Fruit fly (Drosophila melanogaster) whole organism, embryonic: ENCODE data around the gene Lsp1alpha.

Source experiments
- ATbp ChIP-seq: fragments of 200-800 bp; sonication (Bioruptor generic); optimal IDR thresholded peaks from 2 replicates; lab custom pipeline; 2017; ENCODE audit warnings: missing biosample characterization, mild to moderate bottlenecking, missing genetic modification characterization, missing genetic modification reagents
- Ada2b ChIP-seq: fragments of 200-800 bp; sonication (Bioruptor generic); IDR thresholded peaks from 2 replicates; pipeline ENCODE4 v1.3.6; 2022; ENCODE audit warnings: missing biosample characterization, missing genetic modification characterization
- C15 ChIP-seq: fragments of 200-800 bp; sonication (Bioruptor generic); IDR thresholded peaks from 3 replicates; pipeline ENCODE4 v1.3.6; 2022; ENCODE audit warnings: missing biosample characterization, missing genetic modification characterization
- CG10209 ChIP-seq: fragments of 200-800 bp; sonication (Bioruptor generic); optimal IDR thresholded peaks from 3 replicates; lab custom pipeline; 2017; ENCODE audit warnings: missing biosample characterization, mild to moderate bottlenecking, missing genetic modification characterization, missing genetic modification reagents
- CG10274 ChIP-seq: fragments of 200-800 bp; sonication (Bioruptor generic); optimal IDR thresholded peaks from 3 replicates; lab custom pipeline; 2017; ENCODE audit warnings: missing biosample characterization, mild to moderate bottlenecking, missing genetic modification characterization
- CG10321 ChIP-seq: fragments of 200-800 bp; sonication (Bioruptor generic); IDR thresholded peaks from 2 replicates; pipeline ENCODE4 v1.3.6; 2022; ENCODE audit warnings: missing biosample characterization, missing genetic modification characterization
- CG10462 ChIP-seq: fragments of 200-800 bp; sonication (Bioruptor generic); optimal IDR thresholded peaks from 2 replicates; lab custom pipeline; 2016; ENCODE audit warnings: missing biosample characterization, missing genetic modification characterization
- CG10543 ChIP-seq: fragments of 200-800 bp; sonication (Bioruptor generic); optimal IDR thresholded peaks from 3 replicates; lab custom pipeline; 2017; ENCODE audit warnings: missing biosample characterization, mild to moderate bottlenecking, missing genetic modification characterization, moderate library complexity
- CG12155 ChIP-seq: fragments of 200-800 bp; sonication (Bioruptor generic); optimal IDR thresholded peaks from 3 replicates; lab custom pipeline; 2016; ENCODE audit warnings: missing biosample characterization, missing genetic modification characterization
- CG14667 ChIP-seq: fragments of 200-800 bp; sonication (Bioruptor generic); IDR thresholded peaks from 2 replicates; pipeline ENCODE4 v1.3.6; 2022; ENCODE audit warnings: missing biosample characterization, missing genetic modification characterization
- CG14860 ChIP-seq: fragments of 200-800 bp; sonication (Bioruptor generic); IDR thresholded peaks from 3 replicates; pipeline ENCODE4 v1.3.6; 2022; ENCODE audit warnings: missing biosample characterization, missing genetic modification characterization; ENCODE audit not compliant: partially characterized antibody
- CG17186 ChIP-seq: fragments of 200-800 bp; sonication (Bioruptor generic); optimal IDR thresholded peaks from 3 replicates; lab custom pipeline; 2017; ENCODE audit warnings: missing biosample characterization, missing genetic modification reagents, missing genetic modification characterization
- CG18619 ChIP-seq: fragments of 200-800 bp; sonication (Bioruptor generic); optimal IDR thresholded peaks from 3 replicates; lab custom pipeline; 2017; ENCODE audit warnings: missing biosample characterization, mild to moderate bottlenecking, missing genetic modification characterization
- CG2129 ChIP-seq: fragments of 200-800 bp; sonication (Bioruptor generic); IDR thresholded peaks from 2 replicates; pipeline ENCODE4 v1.3.6; 2022; ENCODE audit warnings: missing biosample characterization, missing genetic modification characterization; ENCODE audit not compliant: partially characterized antibody
- CG2875 ChIP-seq: fragments of 200-800 bp; sonication (Bioruptor generic); optimal IDR thresholded peaks from 2 replicates; lab custom pipeline; 2017; ENCODE audit warnings: missing biosample characterization, mild to moderate bottlenecking, missing genetic modification characterization, missing genetic modification reagents
- CG30403 ChIP-seq: fragments of 200-800 bp; sonication (Bioruptor generic); optimal IDR thresholded peaks from 3 replicates; lab custom pipeline; 2016; ENCODE audit warnings: missing biosample characterization, missing genetic modification characterization
- CG31388 ChIP-seq: fragments of 200-800 bp; sonication (Bioruptor generic); optimal IDR thresholded peaks from 2 replicates; lab custom pipeline; 2016; ENCODE audit warnings: missing biosample characterization, missing genetic modification characterization
- CG32767 ChIP-seq: fragments of 200-800 bp; sonication (Bioruptor generic); IDR thresholded peaks from 2 replicates; pipeline ENCODE4 v1.3.6; 2022; ENCODE audit warnings: missing biosample characterization, missing genetic modification characterization
- CG4707 ChIP-seq: fragments of 200-800 bp; sonication (Bioruptor generic); optimal IDR thresholded peaks from 2 replicates; lab custom pipeline; 2018; ENCODE audit warnings: missing biosample characterization, mild to moderate bottlenecking, missing genetic modification characterization, moderate library complexity
- CG4854 ChIP-seq: fragments of 200-800 bp; sonication (Bioruptor generic); optimal IDR thresholded peaks from 2 replicates; lab custom pipeline; 2016; ENCODE audit warnings: missing biosample characterization, missing genetic modification characterization, inconsistent platforms
- CG6689 ChIP-seq: fragments of 200-800 bp; sonication (Bioruptor generic); IDR thresholded peaks from 2 replicates; pipeline ENCODE4 v1.3.6; 2022; ENCODE audit warnings: missing biosample characterization, missing genetic modification characterization
- CG6791 ChIP-seq: fragments of 200-800 bp; sonication (Bioruptor generic); IDR thresholded peaks from 3 replicates; pipeline ENCODE4 v1.3.6; 2022; ENCODE audit warnings: missing biosample characterization, missing genetic modification characterization; ENCODE audit not compliant: partially characterized antibody
- Dip3 ChIP-seq: fragments of 200-800 bp; sonication (Bioruptor generic); optimal IDR thresholded peaks from 3 replicates; lab custom pipeline; 2016; ENCODE audit warnings: missing biosample characterization, missing genetic modification characterization
- Fer3 ChIP-seq: fragments of 200-800 bp; sonication (Bioruptor generic); optimal IDR thresholded peaks from 2 replicates; lab custom pipeline; 2018; ENCODE audit warnings: missing biosample characterization, mild to moderate bottlenecking, missing genetic modification characterization, moderate library complexity
- HLHmδ ChIP-seq: fragments of 200-800 bp; sonication (Bioruptor generic); optimal IDR thresholded peaks from 2 replicates; lab custom pipeline; 2018; ENCODE audit warnings: missing biosample characterization, mild to moderate bottlenecking, missing genetic modification characterization, moderate library complexity
- Hr78 ChIP-seq, 2 experiments: fragments of 200-800 bp in 1 of 2; fragments of >200 bp in 1 of 2; sonication (Bioruptor generic) in 1 of 2; optimal IDR thresholded peaks; 2 replicates each; lab custom pipeline; 2017 to 2019; ENCODE audit warnings: missing biosample characterization in 2 of 2, missing genetic modification characterization in 2 of 2, mild to moderate bottlenecking in 1 of 2, moderate library complexity in 1 of 2
- MESR4 ChIP-seq: fragments of 200-800 bp; sonication (Bioruptor generic); optimal IDR thresholded peaks from 2 replicates; lab custom pipeline; 2018; ENCODE audit warnings: missing biosample characterization, mild to moderate bottlenecking, missing genetic modification characterization, moderate library complexity
- MTF-1 ChIP-seq: fragments of 200-800 bp; sonication (Bioruptor generic); optimal IDR thresholded peaks from 2 replicates; lab custom pipeline; 2018; ENCODE audit warnings: missing biosample characterization, mild to moderate bottlenecking, missing genetic modification characterization, borderline replicate concordance
- Myb ChIP-seq: fragments of 200-800 bp; sonication (Bioruptor generic); optimal IDR thresholded peaks from 2 replicates; lab custom pipeline; 2016; ENCODE audit warnings: missing biosample characterization, missing genetic modification characterization
- NFAT ChIP-seq: fragments of 200-800 bp; sonication (Bioruptor generic); IDR thresholded peaks from 2 replicates; pipeline ENCODE4 v1.3.6; 2022; ENCODE audit warnings: missing biosample characterization, missing genetic modification characterization
- Rfx ChIP-seq: fragments of 200-800 bp; sonication (Bioruptor generic); IDR thresholded peaks from 2 replicates; pipeline ENCODE4 v1.3.6; 2022; ENCODE audit warnings: missing biosample characterization, missing genetic modification characterization
- Scr ChIP-seq: fragments of 200-800 bp; sonication (Bioruptor generic); IDR thresholded peaks from 2 replicates; pipeline ENCODE4 v1.3.6; 2022; ENCODE audit warnings: missing biosample characterization, missing genetic modification characterization; ENCODE audit not compliant: partially characterized antibody
- aop ChIP-seq: fragments of 200-800 bp; sonication (Bioruptor generic); IDR thresholded peaks from 2 replicates; pipeline ENCODE4 v1.3.6; 2022; ENCODE audit warnings: missing biosample characterization, missing genetic modification characterization
- ara ChIP-seq: fragments of 200-800 bp; sonication (Bioruptor generic); IDR thresholded peaks from 2 replicates; pipeline ENCODE4 v1.3.6; 2022; ENCODE audit warnings: missing biosample characterization, missing genetic modification characterization
- crol ChIP-seq: fragments of 200-800 bp; sonication (Bioruptor generic); IDR thresholded peaks from 2 replicates; pipeline ENCODE4 v1.3.6; 2022; ENCODE audit warnings: missing biosample characterization, missing genetic modification characterization
- dimm ChIP-seq: fragments of 200-800 bp; sonication (Bioruptor generic); IDR thresholded peaks from 2 replicates; pipeline ENCODE4 v1.3.6; 2022; ENCODE audit warnings: missing biosample characterization, missing genetic modification characterization
- en ChIP-seq: fragments of 200-800 bp; sonication (Bioruptor generic); optimal IDR thresholded peaks from 2 replicates; lab custom pipeline; 2016; ENCODE audit warnings: missing biosample characterization, missing genetic modification characterization
- grn ChIP-seq: fragments of 200-800 bp; sonication (Bioruptor generic); optimal IDR thresholded peaks from 3 replicates; lab custom pipeline; 2017; ENCODE audit warnings: missing biosample characterization, missing genetic modification characterization
- lab ChIP-seq: fragments of 200-800 bp; sonication (Bioruptor generic); optimal IDR thresholded peaks from 3 replicates; lab custom pipeline; 2017; ENCODE audit warnings: missing biosample characterization, missing genetic modification characterization, mild to moderate bottlenecking, moderate library complexity, missing genetic modification reagents
- lov ChIP-seq, 2 experiments: fragments of 200-800 bp in 1 of 2; fragments of >200 bp in 1 of 2; sonication (Bioruptor generic) in 1 of 2; IDR thresholded peaks in 1 of 2; optimal IDR thresholded peaks in 1 of 2; 2 replicates in 1 of 2; 3 replicates in 1 of 2; pipeline versions ENCODE4 v1.3.6 to Lab custom; 2017 to 2022; ENCODE audit warnings: missing biosample characterization in 1 of 2, missing genetic modification characterization in 1 of 2
- pita ChIP-seq: fragments of 200-800 bp; sonication (Bioruptor generic); optimal IDR thresholded peaks from 2 replicates; lab custom pipeline; 2017; ENCODE audit warnings: missing biosample characterization, mild to moderate bottlenecking, missing genetic modification characterization
- repo ChIP-seq: fragments of 200-800 bp; sonication (Bioruptor generic); optimal IDR thresholded peaks from 2 replicates; lab custom pipeline; 2016; ENCODE audit warnings: missing biosample characterization, missing genetic modification characterization
- row ChIP-seq: fragments of 200-800 bp; sonication (Bioruptor generic); IDR thresholded peaks from 3 replicates; pipeline ENCODE4 v1.3.6; 2022; ENCODE audit warnings: missing biosample characterization, missing genetic modification characterization
- shn ChIP-seq: fragments of 200-800 bp; sonication (Bioruptor generic); optimal IDR thresholded peaks from 3 replicates; lab custom pipeline; 2016; ENCODE audit warnings: missing biosample characterization, missing genetic modification characterization
- tna ChIP-seq: fragments of 200-800 bp; sonication (Bioruptor generic); IDR thresholded peaks from 2 replicates; pipeline ENCODE4 v1.3.6; 2022; ENCODE audit warnings: missing biosample characterization, missing genetic modification characterization; ENCODE audit not compliant: partially characterized antibody
- trh ChIP-seq: fragments of 200-800 bp; sonication (Bioruptor generic); optimal IDR thresholded peaks from 2 replicates; lab custom pipeline; 2016; ENCODE audit warnings: missing biosample characterization, missing genetic modification characterization
- unc-4 ChIP-seq: fragments of 200-800 bp; sonication (Bioruptor generic); IDR thresholded peaks from 2 replicates; pipeline ENCODE4 v1.3.6; 2022; ENCODE audit warnings: missing biosample characterization, missing genetic modification characterization; ENCODE audit not compliant: partially characterized antibody
- vfl ChIP-seq: fragments of 200-800 bp; sonication (Bioruptor generic); optimal IDR thresholded peaks from 2 replicates; lab custom pipeline; 2016; ENCODE audit warnings: missing biosample characterization, missing genetic modification characterization
- yki ChIP-seq: fragments of >200 bp; optimal IDR thresholded peaks from 3 replicates; lab custom pipeline; 2018
- zen2 ChIP-seq: fragments of 200-800 bp; sonication (Bioruptor generic); IDR thresholded peaks from 3 replicates; pipeline ENCODE4 v1.3.6; 2022; ENCODE audit warnings: missing biosample characterization, missing genetic modification characterization; ENCODE audit not compliant: partially characterized antibody

The Lsp1alpha gene

DNA sequence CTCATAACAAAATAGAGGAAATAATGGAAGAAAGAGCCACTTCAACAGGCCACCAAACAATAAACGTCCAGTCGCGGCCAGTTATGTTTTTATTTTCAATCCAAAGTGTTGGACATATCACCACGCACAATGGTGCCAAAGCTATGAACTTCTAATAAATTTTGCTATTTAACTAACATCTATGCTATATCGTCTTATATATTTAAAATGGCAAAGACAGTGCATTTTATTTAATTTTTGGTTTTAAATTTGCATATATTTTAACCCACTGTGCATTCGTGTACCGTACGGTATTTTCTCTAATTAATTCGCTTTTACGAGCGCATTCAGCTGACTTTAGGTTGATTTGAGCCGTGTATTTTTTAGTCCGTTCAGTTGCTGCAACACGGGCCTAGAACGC lies 35.7 kb upstream of the Lsp1alpha start, which contains the start of gene CG15927 (continued):
- TF ChIP-seq CG2129 (GFP tag; lab: Robert Waterston, UW) (no peak), pita (GFP tag; lab: Kevin White, UChicago) (no peak), CG31388 (GFP tag; lab: Kevin White, UChicago) (no peak), CG10209 (GFP tag; lab: Kevin White, UChicago) (peak; percentile 31), aop (GFP tag; lab: Robert Waterston, UW) (no peak), Scr (GFP tag; lab: Robert Waterston, UW) (no peak), Dip3 (GFP tag; lab: Kevin White, UChicago) (peak; percentile 8), ATbp (GFP tag; lab: Kevin White, UChicago) (peak; percentile 76), lov (optimal IDR thresholded peaks at IDR 0.05; lab: Kevin White, UChicago) (no peak), lov (GFP tag; IDR thresholded peaks at IDR 0.05; lab: Robert Waterston, UW) (0 out of 3 replicates have a peak, but pooled peaks have one; percentile 17), HLHmδ (GFP tag; lab: Kevin White, UChicago) (no peak), CG4854 (GFP tag; lab: Kevin White, UChicago) (no peak), tna (GFP tag; lab: Robert Waterston, UW) (no peak), yki (lab: Kevin White, UChicago) (no peak), CG32767 (GFP tag; lab: Robert Waterston, UW) (0 out of 2 replicates have a peak, but pooled peaks have one; percentile 53), ara (GFP tag; lab: Robert Waterston, UW) (no peak), CG10274 (GFP tag; lab: Kevin White, UChicago) (no peak), CG2875 (GFP tag; lab: Kevin White, UChicago) (peak; percentile 49), vfl (GFP tag; lab: Kevin White, UChicago) (no peak), CG10462 (GFP tag; lab: Kevin White, UChicago) (no peak), MTF-1 (GFP tag; lab: Kevin White, UChicago) (no peak), lab (GFP tag; lab: Kevin White, UChicago) (peak; percentile 50), CG18619 (no peak), trh (GFP tag; lab: Kevin White, UChicago) (no peak), unc-4 (GFP tag; lab: Robert Waterston, UW) (no peak), MESR4 (no peak), shn (GFP tag; lab: Kevin White, UChicago) (no peak), en (no peak), zen2 (GFP tag; lab: Robert Waterston, UW) (no peak), CG6689 (GFP tag; lab: Robert Waterston, UW) (no peak), grn (GFP tag; lab: Kevin White, UChicago) (no peak), dimm (GFP tag; lab: Robert Waterston, UW) (no peak), CG10321 (GFP tag; lab: Robert Waterston, UW) (no peak), CG30403 (GFP tag; lab: Kevin White, UChicago) (peak; percentile 43), Myb (GFP tag; lab: Kevin White, UChicago) (no peak), NFAT (no peak), CG14667 (GFP tag; lab: Robert Waterston, UW) (no peak), CG4707 (GFP tag; lab: Kevin White, UChicago) (peak; percentile 40), Rfx (GFP tag; lab: Robert Waterston, UW) (no peak), Fer3 (peak; percentile 26), CG10543 (GFP tag; lab: Kevin White, UChicago) (no peak), row (GFP tag; lab: Robert Waterston, UW) (peak; percentile 67), CG12155 (GFP tag; lab: Kevin White, UChicago) (no peak), C15 (no peak), CG14860 (GFP tag; lab: Robert Waterston, UW) (no peak), repo (no peak), Hr78 (GFP tag; optimal IDR thresholded peaks at IDR 0.05; lab: Kevin White, UChicago) (peak in 1 of 2 experiments; percentile 19), Ada2b (GFP tag; lab: Robert Waterston, UW) (peak; percentile 69), CG6791 (no peak), CG17186 (GFP tag; lab: Kevin White, UChicago) (no peak), crol (GFP tag; lab: Robert Waterston, UW) (no peak)
